Worm (Caenorhabditis elegans) whole organism, L2 larva: Measurements from ENCODE around the gene ZK354.9.

ENCODE experiments used
- R02D3.7 ChIP-seq: fragments of 150-350 bp; optimal IDR thresholded peaks from 2 replicates; lab custom pipeline; 2014; ENCODE audit warnings: missing biosample characterization, missing genetic modification characterization
- blmp-1 ChIP-seq: sonication (generic microtip); optimal IDR thresholded peaks from 2 replicates; lab custom pipeline; 2017; ENCODE audit warnings: missing genetic modification characterization, mild to moderate bottlenecking, missing compliant biosample characterization, antibody characterized with exemption, moderate library complexity; ENCODE audit not compliant: insufficient read depth
- lin-13 ChIP-seq: fragments of 150-350 bp; optimal IDR thresholded peaks from 2 replicates; lab custom pipeline; 2014; ENCODE audit warnings: missing biosample characterization, missing genetic modification reagents, missing genetic modification characterization
- nhr-25 ChIP-seq: fragments of 150-350 bp; sonication (generic microtip); optimal IDR thresholded peaks from 3 replicates; lab custom pipeline; 2014; ENCODE audit warnings: missing biosample characterization, missing genetic modification characterization
- snpc-4 ChIP-seq: fragments of 150-350 bp; optimal IDR thresholded peaks from 2 replicates; lab custom pipeline; 2014; ENCODE audit warnings: missing biosample characterization, missing genetic modification characterization
- ztf-11 ChIP-seq: sonication (generic microtip); optimal IDR thresholded peaks from 2 replicates; lab custom pipeline; 2017; ENCODE audit warnings: missing biosample characterization, missing genetic modification characterization

DNA sequence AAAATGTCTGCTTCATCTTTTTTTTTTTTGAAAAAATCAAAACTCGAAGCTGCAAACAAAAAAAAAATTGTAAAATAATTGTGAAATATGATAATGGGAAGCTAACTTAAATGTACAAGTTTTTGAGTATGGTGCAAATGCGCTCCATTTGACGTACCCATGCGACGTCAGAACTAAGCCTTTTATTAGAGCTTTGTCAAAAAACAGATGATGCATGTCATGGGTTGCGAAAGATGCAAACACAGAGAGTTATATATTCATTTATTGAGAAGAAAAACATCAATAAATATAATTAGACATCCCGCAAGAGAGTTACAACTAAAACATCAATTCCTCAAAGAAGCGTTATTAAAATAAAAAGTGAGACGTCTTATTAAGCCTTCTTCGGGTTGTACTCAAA, 13.5 kb downstream of the ZK354.9 start:
- TF ChIP-seq snpc-4 (tag; lab: Kevin White, UChicago): no peak
- TF ChIP-seq nhr-25 (tag; lab: Kevin White, UChicago): no peak
- no peak for TF ChIP-seq blmp-1 (tag; lab: Kevin White, UChicago)
- no peak for TF ChIP-seq R02D3.7 (tag; lab: Kevin White, UChicago)
- TF ChIP-seq ztf-11 (tag; lab: Kevin White, UChicago): no peak
- no peak for TF ChIP-seq lin-13 (GFP tag; lab: Kevin White, UChicago)
